Worm (Caenorhabditis elegans): ENCODE results near the gene W06A11.1.
A peak's percentile ranks its signal among the peaks of the same experiment; 100 is the strongest.

The W06A11.1 gene

DNA sequence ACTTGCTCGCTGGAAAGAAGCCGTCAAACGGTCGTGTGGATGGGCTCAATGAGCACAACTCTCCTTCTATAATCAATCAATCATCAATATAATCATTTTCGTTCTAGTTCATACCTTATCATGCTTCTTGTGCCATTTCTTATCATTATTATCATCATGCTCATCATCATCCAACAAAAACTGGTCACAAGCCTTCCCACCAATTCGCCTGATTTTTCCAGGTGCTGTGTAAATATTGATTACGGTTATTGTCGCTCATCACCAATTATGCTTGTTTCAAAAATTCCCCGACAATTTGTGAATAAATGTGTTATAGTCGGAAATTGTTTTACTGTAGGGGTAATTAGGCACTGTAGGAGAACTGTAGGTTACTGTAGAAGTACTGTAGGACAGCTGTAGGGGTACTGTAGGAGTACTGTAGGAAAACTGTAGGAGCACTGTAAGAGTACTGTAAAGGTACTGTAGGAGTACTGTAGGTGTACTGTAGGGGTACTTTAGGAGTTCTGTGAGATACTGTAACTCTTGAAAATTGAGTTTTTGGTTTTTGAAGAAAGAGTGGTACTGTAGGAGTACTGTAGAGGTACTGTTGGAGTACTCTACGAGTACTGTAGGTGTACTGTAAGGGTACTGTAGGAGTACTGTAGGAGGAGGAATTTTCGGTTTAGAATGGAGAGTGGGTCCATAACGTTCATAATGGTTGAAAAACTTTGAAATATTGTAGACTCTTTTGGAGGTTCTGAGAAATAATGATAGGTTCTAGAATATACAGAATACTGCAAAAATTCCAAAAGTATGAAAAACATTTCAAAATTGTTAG lies 26.9 kb downstream of the W06A11.1 start (continued):
- TF ChIP-seq ctbp-1 (GFP tag; IDR thresholded peaks at IDR 0.05), result no peak
- no peak for TF ChIP-seq zip-2 (tag; optimal IDR thresholded peaks at IDR 0.05)
- 0 out of 2 replicates have a peak, but pooled peaks have one; percentile 13 for TF ChIP-seq mxl-2 (GFP tag; conservative IDR thresholded peaks at IDR 0.05)
- peak; percentile 60 for TF ChIP-seq T26A8.4 (GFP tag; IDR thresholded peaks at IDR 0.05)
- peak; percentile 21 for TF ChIP-seq hlh-30 (tag; optimal IDR thresholded peaks at IDR 0.05; ENCODE audit: insufficient read depth)
- TF ChIP-seq dmd-9 (GFP tag; IDR thresholded peaks at IDR 0.05), result no peak
- no peak for TF ChIP-seq F44E2.7 (GFP tag; IDR thresholded peaks at IDR 0.05)
- TF ChIP-seq hif-1 (tag; optimal IDR thresholded peaks at IDR 0.05), result peak in 1 of 2 experiments; percentile 5

DNA sequence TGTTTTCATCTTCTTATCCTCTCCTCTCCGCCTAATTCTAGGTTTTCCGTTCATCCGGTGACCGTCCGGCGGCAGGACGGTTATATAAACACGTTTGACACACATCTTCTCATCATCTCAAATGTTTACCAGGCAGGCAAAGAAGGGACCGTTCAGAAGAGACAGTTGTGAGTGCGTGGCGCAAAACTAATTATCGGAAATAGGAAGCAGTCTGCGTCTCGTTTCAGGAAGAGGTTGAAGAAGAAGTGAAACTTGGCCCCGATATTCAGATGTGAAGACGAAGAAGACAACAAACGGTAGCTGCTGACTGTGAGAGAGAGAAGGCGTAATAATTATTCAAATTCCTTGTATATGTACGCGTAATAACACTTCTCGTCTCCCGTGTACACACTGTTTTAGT lies 31.4 kb downstream of the W06A11.1 start:
- no peak for TF ChIP-seq attf-4 (tag; optimal IDR thresholded peaks at IDR 0.05)
- no peak for TF ChIP-seq lin-39 (tag; optimal IDR thresholded peaks at IDR 0.05)
- TF ChIP-seq ctbp-1 (GFP tag; IDR thresholded peaks at IDR 0.05), result no peak
- TF ChIP-seq ztf-7 (tag; optimal IDR thresholded peaks at IDR 0.05), result no peak
- no peak for TF ChIP-seq ceh-44 (GFP tag; IDR thresholded peaks at IDR 0.05)
- no peak for TF ChIP-seq nhr-11 (tag; optimal IDR thresholded peaks at IDR 0.05)
- TF ChIP-seq lin-29 (GFP tag; IDR thresholded peaks at IDR 0.05), result no peak
- TF ChIP-seq spr-1 (tag; optimal IDR thresholded peaks at IDR 0.05), result no peak
- TF ChIP-seq daf-8 (GFP tag; IDR thresholded peaks at IDR 0.05), result no peak
- no peak for TF ChIP-seq ceh-28 (tag; optimal IDR thresholded peaks at IDR 0.05)
- TF ChIP-seq jun-1 (tag; optimal IDR thresholded peaks at IDR 0.05), result no peak
- TF ChIP-seq cey-2 (tag; optimal IDR thresholded peaks at IDR 0.05; ENCODE audit: borderline replicate concordance, insufficient read depth), result no peak
- no peak for TF ChIP-seq unc-130 (GFP tag; optimal IDR thresholded peaks at IDR 0.05)
- TF ChIP-seq set-16 (GFP tag; IDR thresholded peaks at IDR 0.05), result no peak
- TF ChIP-seq skn-1 (tag; optimal IDR thresholded peaks at IDR 0.05), result no peak
- TF ChIP-seq lin-15B (tag; optimal IDR thresholded peaks at IDR 0.05), result no peak
- TF ChIP-seq dmd-6 (GFP tag; IDR thresholded peaks at IDR 0.05), result no peak

DNA sequence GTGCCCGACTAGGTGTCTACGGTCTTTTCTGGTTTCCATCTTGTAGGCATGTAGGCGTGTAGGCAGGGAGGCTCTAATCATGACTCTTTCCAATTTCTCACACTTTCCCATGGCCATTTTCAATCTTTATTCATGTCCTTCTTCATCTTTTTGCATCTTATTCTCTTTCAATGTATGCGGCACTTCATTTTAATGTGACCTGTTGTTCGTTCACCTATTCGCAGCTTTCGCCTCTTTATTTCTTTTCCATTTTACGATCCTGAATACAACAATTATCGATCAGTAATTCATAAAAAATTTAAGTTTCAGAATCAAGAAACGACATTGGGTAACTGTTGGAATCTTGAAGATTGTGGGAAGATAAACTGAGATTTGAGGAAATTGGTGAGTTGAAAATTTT lies 33.1 kb downstream of the W06A11.1 start, which contains the start of gene rhgf-2:
Gene rhgf-2, plus strand, starts transcription at position 301 of the 400 bp plus-strand sequence.
- TF ChIP-seq mes-2 (tag; optimal IDR thresholded peaks at IDR 0.05; ENCODE audit: poor library complexity, severe bottlenecking) (no peak), pha-4 (GFP tag; IDR thresholded peaks at IDR 0.05) (no peak), pha-4 (tag; optimal IDR thresholded peaks at IDR 0.05) (no peak), madf-9 (GFP tag; conservative IDR thresholded peaks at IDR 0.05) (no peak), lin-15B (tag; optimal IDR thresholded peaks at IDR 0.05) (no peak), mep-1 (tag; optimal IDR thresholded peaks at IDR 0.05) (no peak), lin-39 (tag; optimal IDR thresholded peaks at IDR 0.05) (no peak), ceh-32 (tag; optimal IDR thresholded peaks at IDR 0.05; ENCODE audit: poor library complexity) (no peak), dmd-9 (GFP tag; IDR thresholded peaks at IDR 0.05) (no peak), dmd-8 (GFP tag; IDR thresholded peaks at IDR 0.05) (no peak), nhr-77 (tag; optimal IDR thresholded peaks at IDR 0.05) (no peak), madf-5 (GFP tag; IDR thresholded peaks at IDR 0.05) (no peak), lsy-2 (tag; optimal IDR thresholded peaks at IDR 0.05) (no peak), Y75B8A.6 (GFP tag; IDR thresholded peaks at IDR 0.05) (no peak), mdl-1 (tag; optimal IDR thresholded peaks at IDR 0.05) (no peak), daf-12 (tag; optimal IDR thresholded peaks at IDR 0.05) (no peak), tag-97 (GFP tag; IDR thresholded peaks at IDR 0.05) (no peak)

Data from whole organism, L4 larva.